Worm (Caenorhabditis elegans) whole organism, young adult: ENCODE data around the gene mlc-3.

Source experiments
- B0019.2 ChIP-seq: fragments of 200-800 bp; sonication (Bioruptor generic); conservative IDR thresholded peaks from 2 replicates; pipeline ENCODE4 v1.3.6; 2022; ENCODE audit warnings: missing genetic modification reagents, missing genetic modification characterization, missing compliant biosample characterization
- B0336.3 ChIP-seq: fragments of 200-800 bp; sonication (Bioruptor generic); IDR thresholded peaks from 2 replicates; pipeline ENCODE4 v1.3.6; 2022; ENCODE audit warnings: missing genetic modification characterization, missing compliant biosample characterization
- C06A6.2 ChIP-seq: fragments of 200-800 bp; sonication (Bioruptor generic); conservative IDR thresholded peaks from 2 replicates; pipeline ENCODE4 v1.3.6; 2022; ENCODE audit warnings: missing genetic modification characterization, missing compliant biosample characterization
- D2030.7 ChIP-seq: fragments of 200-800 bp; sonication (Bioruptor generic); IDR thresholded peaks from 2 replicates; pipeline ENCODE4 v1.3.6; 2022; ENCODE audit warnings: missing genetic modification reagents, missing genetic modification characterization, missing compliant biosample characterization
- F10E7.11 ChIP-seq: sonication (generic microtip); optimal IDR thresholded peaks from 2 replicates; lab custom pipeline; 2017; ENCODE audit warnings: mild to moderate bottlenecking, missing genetic modification characterization, moderate library complexity, missing compliant biosample characterization
- Y95B8A.8 ChIP-seq: fragments of 200-800 bp; sonication (Bioruptor generic); IDR thresholded peaks from 2 replicates; pipeline ENCODE4 v1.3.6; 2022; ENCODE audit warnings: missing genetic modification reagents, missing genetic modification characterization, missing compliant biosample characterization
- akir-1 ChIP-seq: fragments of 200-800 bp; sonication (Bioruptor generic); optimal IDR thresholded peaks from 2 replicates; lab custom pipeline; 2018; ENCODE audit warnings: mild to moderate bottlenecking, missing genetic modification characterization, moderate library complexity, missing compliant biosample characterization
- aptf-2 ChIP-seq: fragments of 200-800 bp; sonication (Bioruptor generic); conservative IDR thresholded peaks from 2 replicates; pipeline ENCODE4 v1.3.6; 2022; ENCODE audit warnings: missing genetic modification reagents, missing genetic modification characterization, missing compliant biosample characterization
- athp-1 ChIP-seq: sonication (generic microtip); optimal IDR thresholded peaks from 2 replicates; lab custom pipeline; 2017; ENCODE audit warnings: mild to moderate bottlenecking, missing genetic modification characterization, missing compliant biosample characterization
- attf-3 ChIP-seq: fragments of 200-800 bp; sonication (Bioruptor generic); conservative IDR thresholded peaks from 2 replicates; pipeline ENCODE4 v1.3.6; 2022; ENCODE audit warnings: missing genetic modification reagents, missing genetic modification characterization, missing compliant biosample characterization
- ceh-100 ChIP-seq: fragments of 200-800 bp; sonication (Bioruptor generic); IDR thresholded peaks from 2 replicates; pipeline ENCODE4 v1.3.6; 2022; ENCODE audit warnings: missing genetic modification reagents, missing genetic modification characterization, missing compliant biosample characterization
- dpl-1 ChIP-seq: fragments of 150-350 bp; optimal IDR thresholded peaks from 2 replicates; lab custom pipeline; 2014; ENCODE audit warnings: missing biosample characterization, missing genetic modification reagents, missing genetic modification characterization
- egl-44 ChIP-seq: fragments of 200-800 bp; sonication (Bioruptor generic); IDR thresholded peaks from 2 replicates; pipeline ENCODE4 v1.3.6; 2022; ENCODE audit warnings: missing genetic modification reagents, missing genetic modification characterization, missing compliant biosample characterization
- him-1 ChIP-seq: sonication (generic microtip); optimal IDR thresholded peaks from 2 replicates; lab custom pipeline; 2016; ENCODE audit warnings: missing genotype, missing genetic modification reagents, missing genetic modification characterization, missing compliant biosample characterization
- lag-1 ChIP-seq: fragments of 200-800 bp; sonication (Bioruptor generic); IDR thresholded peaks from 2 replicates; pipeline ENCODE4 v1.3.6; 2022; ENCODE audit warnings: missing genetic modification reagents, missing genetic modification characterization, missing compliant biosample characterization
- let-607 ChIP-seq, 2 experiments: fragments of 200-800 bp in 1 of 2; sonication (Bioruptor generic) in 1 of 2; sonication (generic microtip) in 1 of 2; optimal IDR thresholded peaks; 2 replicates each; lab custom pipeline; 2016 to 2018; ENCODE audit warnings: mild to moderate bottlenecking in 2 of 2, missing compliant biosample characterization in 2 of 2, missing genetic modification characterization in 2 of 2, moderate library complexity in 2 of 2, missing genotype in 1 of 2
- lin-26 ChIP-seq: fragments of 200-800 bp; sonication (Bioruptor generic); IDR thresholded peaks from 2 replicates; pipeline ENCODE4 v1.3.6; 2022; ENCODE audit warnings: missing genetic modification reagents, missing genetic modification characterization, missing compliant biosample characterization
- lin-54 ChIP-seq: fragments of 200-800 bp; sonication (Bioruptor generic); optimal IDR thresholded peaks from 2 replicates; lab custom pipeline; 2018; ENCODE audit warnings: mild to moderate bottlenecking, missing genetic modification characterization, missing compliant biosample characterization
- lir-1 ChIP-seq: fragments of 200-800 bp; sonication (Bioruptor generic); conservative IDR thresholded peaks from 2 replicates; pipeline ENCODE4 v1.3.6; 2022; ENCODE audit warnings: missing genetic modification reagents, missing genetic modification characterization, missing compliant biosample characterization
- lsy-27 ChIP-seq: sonication (generic microtip); optimal IDR thresholded peaks from 2 replicates; lab custom pipeline; 2017; ENCODE audit warnings: missing genetic modification characterization, mild to moderate bottlenecking, missing compliant biosample characterization, antibody characterized with exemption, missing genotype, borderline replicate concordance; ENCODE audit not compliant: insufficient read depth
- madf-10 ChIP-seq: sonication (generic microtip); optimal IDR thresholded peaks from 2 replicates; lab custom pipeline; 2016; ENCODE audit warnings: mild to moderate bottlenecking, missing genetic modification characterization, missing compliant biosample characterization
- madf-3 ChIP-seq: fragments of 200-800 bp; sonication (Bioruptor generic); IDR thresholded peaks from 2 replicates; pipeline ENCODE4 v1.3.6; 2022; ENCODE audit warnings: missing genetic modification reagents, missing genetic modification characterization, missing compliant biosample characterization
- madf-6 ChIP-seq: fragments of 200-800 bp; sonication (Bioruptor generic); IDR thresholded peaks from 2 replicates; pipeline ENCODE4 v1.3.6; 2022; ENCODE audit warnings: missing genetic modification reagents, missing genetic modification characterization, missing compliant biosample characterization
- madf-8 ChIP-seq: fragments of 200-800 bp; sonication (Bioruptor generic); conservative IDR thresholded peaks from 2 replicates; pipeline ENCODE4 v1.3.6; 2022; ENCODE audit warnings: missing genetic modification reagents, missing genetic modification characterization, missing compliant biosample characterization
- mcd-1 ChIP-seq: fragments of 200-800 bp; sonication (Bioruptor generic); IDR thresholded peaks from 2 replicates; pipeline ENCODE4 v1.3.6; 2022; ENCODE audit warnings: missing genetic modification reagents, missing genetic modification characterization, missing compliant biosample characterization
- mel-28 ChIP-seq: sonication (generic microtip); optimal IDR thresholded peaks from 2 replicates; lab custom pipeline; 2016; ENCODE audit warnings: borderline replicate concordance, mild to moderate bottlenecking, missing genetic modification characterization, missing compliant biosample characterization
- nfyb-1 ChIP-seq: fragments of 200-800 bp; sonication (Bioruptor generic); IDR thresholded peaks from 2 replicates; pipeline ENCODE4 v1.3.6; 2022; ENCODE audit warnings: missing genetic modification reagents, missing genetic modification characterization, missing compliant biosample characterization
- nhr-90 ChIP-seq: sonication (generic microtip); optimal IDR thresholded peaks from 2 replicates; lab custom pipeline; 2016; ENCODE audit warnings: missing genotype, mild to moderate bottlenecking, missing genetic modification characterization, missing compliant biosample characterization
- pbrm-1 ChIP-seq: fragments of 200-800 bp; sonication (Bioruptor generic); IDR thresholded peaks from 2 replicates; pipeline ENCODE4 v1.3.6; 2022; ENCODE audit warnings: missing genetic modification reagents, missing genetic modification characterization, missing compliant biosample characterization
- rcor-1 ChIP-seq: fragments of 200-800 bp; sonication (Bioruptor generic); IDR thresholded peaks from 2 replicates; pipeline ENCODE4 v1.3.6; 2022; ENCODE audit warnings: missing genetic modification reagents, missing genetic modification characterization, missing compliant biosample characterization
- rec-8 ChIP-seq, 2 experiments: sonication (generic microtip); optimal IDR thresholded peaks; 2 replicates each; lab custom pipeline; 2016; ENCODE audit warnings: mild to moderate bottlenecking in 2 of 2, missing genetic modification characterization in 2 of 2, missing genetic modification reagents in 2 of 2, missing genotype in 2 of 2, missing biosample characterization in 1 of 2, missing compliant biosample characterization in 1 of 2, moderate library complexity in 1 of 2
- repo-1 ChIP-seq: sonication (generic microtip); optimal IDR thresholded peaks from 2 replicates; lab custom pipeline; 2017; ENCODE audit warnings: mild to moderate bottlenecking, missing genetic modification characterization, missing compliant biosample characterization
- rpc-1 ChIP-seq, 2 experiments: fragments of 150-350 bp in 1 of 2; sonication (generic microtip) in 1 of 2; optimal IDR thresholded peaks; 2 replicates each; lab custom pipeline; 2014 to 2018; ENCODE audit warnings: missing biosample characterization in 1 of 2, missing genetic modification characterization in 1 of 2, missing genetic modification reagents in 1 of 2, missing genotype in 1 of 2
- snpc-1.3 ChIP-seq: sonication (generic microtip); optimal IDR thresholded peaks from 2 replicates; lab custom pipeline; 2017; ENCODE audit warnings: missing genetic modification characterization, mild to moderate bottlenecking, missing compliant biosample characterization, antibody characterized with exemption, moderate library complexity, missing genotype, missing genetic modification reagents; ENCODE audit not compliant: insufficient read depth
- snpc-4 ChIP-seq, 5 experiments: fragments of 150-350 bp in 1 of 5; sonication (generic microtip) in 4 of 5; optimal IDR thresholded peaks; 2 replicates each; lab custom pipeline; 2014 to 2018; ENCODE audit warnings: missing genetic modification characterization in 5 of 5, missing biosample characterization in 3 of 5, antibody characterized with exemption in 2 of 5, mild to moderate bottlenecking in 2 of 5, missing compliant biosample characterization in 2 of 5, missing genotype in 2 of 5, moderate library complexity in 2 of 5, missing genetic modification reagents in 1 of 5
- somi-1 ChIP-seq: fragments of 200-800 bp; sonication (Bioruptor generic); optimal IDR thresholded peaks from 2 replicates; lab custom pipeline; 2018; ENCODE audit warnings: mild to moderate bottlenecking, missing genetic modification characterization, missing compliant biosample characterization
- sptf-2 ChIP-seq: fragments of 200-800 bp; sonication (Bioruptor generic); optimal IDR thresholded peaks from 2 replicates; lab custom pipeline; 2018; ENCODE audit warnings: mild to moderate bottlenecking, missing genetic modification characterization, missing compliant biosample characterization
- unc-130 ChIP-seq: sonication (generic microtip); optimal IDR thresholded peaks from 2 replicates; lab custom pipeline; 2016; ENCODE audit warnings: missing genetic modification reagents, missing genetic modification characterization, missing compliant biosample characterization
- xnd-1 ChIP-seq: sonication (generic microtip); optimal IDR thresholded peaks from 2 replicates; lab custom pipeline; 2016; ENCODE audit warnings: missing genotype, missing genetic modification reagents, missing genetic modification characterization, missing compliant biosample characterization
- zfh-2 ChIP-seq: fragments of 200-800 bp; sonication (Bioruptor generic); conservative IDR thresholded peaks from 2 replicates; pipeline ENCODE4 v1.3.6; 2022; ENCODE audit warnings: missing genetic modification reagents, missing genetic modification characterization, missing compliant biosample characterization
- ztf-22 ChIP-seq: fragments of 200-800 bp; sonication (Bioruptor generic); optimal IDR thresholded peaks from 2 replicates; lab custom pipeline; 2018; ENCODE audit warnings: mild to moderate bottlenecking, missing genetic modification characterization, moderate library complexity, missing compliant biosample characterization
- ztf-25 ChIP-seq: fragments of 200-800 bp; sonication (Bioruptor generic); IDR thresholded peaks from 2 replicates; pipeline ENCODE4 v1.3.6; 2022; ENCODE audit warnings: missing genetic modification reagents, missing genetic modification characterization, missing compliant biosample characterization
- ztf-26 ChIP-seq: sonication (generic microtip); optimal IDR thresholded peaks from 2 replicates; lab custom pipeline; 2017; ENCODE audit warnings: missing genetic modification characterization, missing compliant biosample characterization
- ztf-3 ChIP-seq: fragments of 200-800 bp; sonication (Bioruptor generic); optimal IDR thresholded peaks from 2 replicates; lab custom pipeline; 2018; ENCODE audit warnings: mild to moderate bottlenecking, missing genetic modification characterization, missing compliant biosample characterization
- ztf-6 ChIP-seq: fragments of 200-800 bp; sonication (Bioruptor generic); IDR thresholded peaks from 2 replicates; pipeline ENCODE4 v1.3.6; 2022; ENCODE audit warnings: missing genetic modification reagents, missing genetic modification characterization, missing compliant biosample characterization

mlc-3 gene

ce11 chrIII:5554884-5555500 lies 9.8 kb upstream of the mlc-3 start, which contains the start of the genes nmad-1 and hach-1 (continued):
- TF ChIP-seq madf-10 (tag; lab: Kevin White, UChicago) (peak; percentile 43), aptf-2 (GFP tag; lab: Robert Waterston, UW) (no peak), rcor-1 (GFP tag; lab: Robert Waterston, UW) (peak; percentile 58), madf-6 (GFP tag; lab: Robert Waterston, UW) (peak; percentile 89), ztf-25 (GFP tag; lab: Robert Waterston, UW) (0 out of 2 replicates have a peak, but pooled peaks have one; percentile 12), lir-1 (peak; percentile 37; the same call in 1 of the 2 replicates), rec-8 (tag; optimal IDR thresholded peaks at IDR 0.05; lab: Kevin White, UChicago) (peak; percentile 28 to 45), madf-3 (GFP tag; lab: Robert Waterston, UW) (no peak), lag-1 (GFP tag; lab: Robert Waterston, UW) (no peak), snpc-4 (GFP tag; optimal IDR thresholded peaks at IDR 0.05; lab: Kevin White, UChicago) (peak; percentile 73), snpc-4 (tag; optimal IDR thresholded peaks at IDR 0.05; lab: Kevin White, UChicago) (peak in 3 of 4 experiments; percentile 60 to 76 (median 75)), unc-130 (GFP tag; lab: Kevin White, UChicago) (peak; percentile 21), dpl-1 (GFP tag; lab: Kevin White, UChicago) (no peak), Y95B8A.8 (GFP tag; lab: Robert Waterston, UW) (no peak), attf-3 (GFP tag; lab: Robert Waterston, UW) (peak; percentile 53; the same call in 1 of the 2 replicates), mcd-1 (peak; percentile 74), lin-26 (0 out of 2 replicates have a peak, but pooled peaks have one; percentile 41), him-1 (tag; lab: Kevin White, UChicago) (peak; percentile 5), egl-44 (peak; percentile 57; the same call in 1 of the 2 replicates), sptf-2 (no peak), xnd-1 (peak; percentile 27), ztf-6 (GFP tag; lab: Robert Waterston, UW) (no peak), C06A6.2 (peak; percentile 45; the same call in 1 of the 2 replicates), ztf-3 (no peak), B0336.3 (peak; percentile 67), nfyb-1 (peak; percentile 77; the same call in 1 of the 2 replicates), athp-1 (peak; percentile 28), mel-28 (tag; lab: Kevin White, UChicago) (no peak), lsy-27 (tag; lab: Kevin White, UChicago) (no peak), nhr-90 (no peak), repo-1 (no peak), lin-54 (GFP tag; lab: Kevin White, UChicago) (peak; percentile 81), snpc-1.3 (tag; lab: Kevin White, UChicago) (peak; percentile 93), rpc-1 (optimal IDR thresholded peaks at IDR 0.05; lab: Kevin White, UChicago) (peak; percentile 43), rpc-1 (tag; optimal IDR thresholded peaks at IDR 0.05; lab: Kevin White, UChicago) (no peak), ztf-26 (peak; percentile 9), zfh-2 (GFP tag; lab: Robert Waterston, UW) (0 out of 2 replicates have a peak, but pooled peaks have one; percentile 10), F10E7.11 (peak; percentile 19), B0019.2 (GFP tag; lab: Robert Waterston, UW) (no peak), ztf-22 (no peak), pbrm-1 (GFP tag; lab: Robert Waterston, UW) (peak; percentile 78), ceh-100 (peak; percentile 63; the same call in 1 of the 2 replicates), somi-1 (GFP tag; lab: Kevin White, UChicago) (no peak), madf-8 (GFP tag; lab: Robert Waterston, UW) (peak; percentile 37; the same call in 1 of the 2 replicates), D2030.7 (GFP tag; lab: Robert Waterston, UW) (peak; percentile 64; the same call in 1 of the 2 replicates), let-607 (tag; optimal IDR thresholded peaks at IDR 0.05; lab: Kevin White, UChicago) (peak; percentile 14 to 58), akir-1 (no peak)
